Fruit fly (Drosophila melanogaster): ENCODE measurements around the gene Rtel1.
A peak's percentile ranks its signal among the peaks of the same experiment; 100 is the strongest.

dm6 chrX:5718476-5719012 lies 29.0 kb upstream of the Rtel1 start:
- TF ChIP-seq Abd-B (GFP tag; optimal IDR thresholded peaks at IDR 0.05) (no peak), h (GFP tag; optimal IDR thresholded peaks at IDR 0.05) (peak; percentile 70), CG32264 (GFP tag; optimal IDR thresholded peaks at IDR 0.05) (no peak)
